Worm (Caenorhabditis elegans) whole organism, midembryonic: Measurements from ENCODE around the gene zim-2.

ENCODE experiments used
- T22C8.4 ChIP-seq: fragments of 200-800 bp; sonication (Bioruptor generic); IDR thresholded peaks from 2 replicates; pipeline ENCODE4 v1.3.6; 2022; ENCODE audit warnings: missing genetic modification characterization, missing compliant biosample characterization
- cog-1 ChIP-seq: sonication (generic microtip); optimal IDR thresholded peaks from 2 replicates; lab custom pipeline; 2016; ENCODE audit warnings: missing genetic modification characterization, missing compliant biosample characterization
- flt-1 ChIP-seq: fragments of 200-800 bp; sonication (Bioruptor generic); IDR thresholded peaks from 2 replicates; pipeline ENCODE4 v1.3.6; 2022; ENCODE audit warnings: missing genetic modification characterization, missing compliant biosample characterization
- klf-2 ChIP-seq: fragments of 200-800 bp; sonication (Bioruptor generic); conservative IDR thresholded peaks from 2 replicates; pipeline ENCODE4 v1.3.6; 2022; ENCODE audit warnings: missing genetic modification reagents, missing genetic modification characterization, missing compliant biosample characterization
- med-1 ChIP-seq: sonication (generic microtip); optimal IDR thresholded peaks from 2 replicates; lab custom pipeline; 2017; ENCODE audit warnings: missing genetic modification characterization, mild to moderate bottlenecking, missing compliant biosample characterization, antibody characterized with exemption, missing genetic modification reagents; ENCODE audit not compliant: insufficient read depth
- ref-1 ChIP-seq: fragments of 200-800 bp; sonication (Bioruptor generic); conservative IDR thresholded peaks from 2 replicates; pipeline ENCODE4 v1.3.6; 2022; ENCODE audit warnings: missing genetic modification reagents, missing genetic modification characterization, missing compliant biosample characterization
- tab-1 ChIP-seq: fragments of 200-800 bp; sonication (Bioruptor generic); IDR thresholded peaks from 2 replicates; pipeline ENCODE4 v1.3.6; 2022; ENCODE audit warnings: missing genetic modification characterization, missing compliant biosample characterization
- ztf-23 ChIP-seq: fragments of 200-800 bp; sonication (Bioruptor generic); IDR thresholded peaks from 2 replicates; pipeline ENCODE4 v1.3.6; 2022; ENCODE audit warnings: missing genetic modification reagents, missing genetic modification characterization, missing compliant biosample characterization
- ztf-29 ChIP-seq: fragments of 200-800 bp; sonication (Bioruptor generic); IDR thresholded peaks from 2 replicates; pipeline ENCODE4 v1.3.6; 2022; ENCODE audit warnings: missing genetic modification reagents, missing genetic modification characterization, missing compliant biosample characterization

- TF ChIP-seq flt-1 (GFP tag; lab: Robert Waterston, UW) (no peak), tab-1 (GFP tag; lab: Robert Waterston, UW) (no peak), ztf-29 (GFP tag; lab: Robert Waterston, UW) (no peak), klf-2 (GFP tag; lab: Robert Waterston, UW) (no peak), ztf-23 (GFP tag; lab: Robert Waterston, UW) (no peak), cog-1 (tag; lab: Kevin White, UChicago) (no peak), med-1 (GFP tag; lab: Kevin White, UChicago) (no peak), ref-1 (GFP tag; lab: Robert Waterston, UW) (no peak), T22C8.4 (GFP tag; lab: Robert Waterston, UW) (no peak)
These were observed 43.6 kb upstream of the zim-2 start for ce11 chrIV:10511432-10511831.
